Worm (Caenorhabditis elegans) whole organism, L1 larva: ENCODE results near the gene aptf-4.

Experiments
- elt-3 ChIP-seq, 6 experiments: fragments of 150-350 bp in 1 of 6; sonication (generic microtip); optimal IDR thresholded peaks; 2 replicates each; lab custom pipeline; 2017 to 2018; ENCODE audit warnings: missing biosample characterization in 6 of 6, missing genetic modification characterization in 6 of 6, inconsistent platforms in 1 of 6
- nhr-237 ChIP-seq: fragments of 150-350 bp; optimal IDR thresholded peaks from 2 replicates; lab custom pipeline; 2014; ENCODE audit warnings: missing biosample characterization, missing genetic modification characterization
- skn-1 ChIP-seq: fragments of 150-350 bp; optimal IDR thresholded peaks from 2 replicates; lab custom pipeline; 2014; ENCODE audit warnings: missing biosample characterization, missing genetic modification characterization

- no peak for TF ChIP-seq nhr-237 (tag; lab: Kevin White, UChicago)
- TF ChIP-seq elt-3 (tag; optimal IDR thresholded peaks at IDR 0.05; lab: Kevin White, UChicago), result no peak
- no peak for TF ChIP-seq skn-1 (tag; lab: Kevin White, UChicago)
Measured at ce11 chrII:8590684-8591083, at the start of gene aptf-4.
